Worm (Caenorhabditis elegans): ENCODE measurements around the gene nep-25.

DNA sequence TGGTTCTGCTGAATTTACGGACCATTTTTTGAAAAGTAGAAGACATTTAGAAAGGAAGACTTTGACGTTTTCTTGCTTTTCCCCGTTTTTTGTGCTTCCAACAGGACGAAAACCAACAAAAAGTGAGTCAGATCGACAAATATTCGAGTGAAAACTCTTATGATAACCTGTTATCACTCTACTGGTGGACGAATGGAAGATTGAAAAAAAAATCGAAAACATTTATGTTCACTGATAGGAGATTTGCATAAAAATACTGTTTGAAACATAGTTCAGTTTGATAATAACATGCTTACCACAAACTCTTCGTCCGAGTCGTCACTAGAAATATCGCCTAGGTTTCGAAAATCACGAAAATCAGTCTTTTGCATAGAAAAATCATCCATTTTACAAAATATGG, 30.4 kb downstream of the nep-25 start:
- no peak for TF ChIP-seq nhr-102 (tag; optimal IDR thresholded peaks at IDR 0.05)
- no peak for TF ChIP-seq lin-39 (tag; optimal IDR thresholded peaks at IDR 0.05)
- no peak for TF ChIP-seq ces-1 (GFP tag; optimal IDR thresholded peaks at IDR 0.05)
- TF ChIP-seq aly-2 (tag; optimal IDR thresholded peaks at IDR 0.05) = no peak
- no peak for TF ChIP-seq daf-19 (GFP tag; conservative IDR thresholded peaks at IDR 0.05)
- TF ChIP-seq hlh-30 (tag; optimal IDR thresholded peaks at IDR 0.05; ENCODE audit: insufficient read depth) = no peak
- TF ChIP-seq madf-5 (GFP tag; IDR thresholded peaks at IDR 0.05) = no peak
- no peak for TF ChIP-seq lin-15B (tag; optimal IDR thresholded peaks at IDR 0.05)
- TF ChIP-seq snpc-4 (tag; optimal IDR thresholded peaks at IDR 0.05) = no peak
- no peak for TF ChIP-seq lim-7 (GFP tag; IDR thresholded peaks at IDR 0.05)
